Fruit fly (Drosophila melanogaster): ENCODE results near the gene Wnt4.

Wnt4 gene

dm6 chr2L:7326405-7326804 lies 49.4 kb upstream of the Wnt4 start (continued):
- no peak for TF ChIP-seq CG4328 (GFP tag; optimal IDR thresholded peaks at IDR 0.05)
- TF ChIP-seq dati (GFP tag; IDR thresholded peaks at IDR 0.05), result no peak
- TF ChIP-seq Rx (GFP tag; IDR thresholded peaks at IDR 0.05), result 0 out of 2 replicates have a peak, but pooled peaks have one; percentile 19
- no peak for TF ChIP-seq slp2 (GFP tag; optimal IDR thresholded peaks at IDR 0.05)
- no peak for TF ChIP-seq CG17612 (GFP tag; IDR thresholded peaks at IDR 0.05)
- TF ChIP-seq jumu (GFP tag; optimal IDR thresholded peaks at IDR 0.05), result no peak

- TF ChIP-seq Side (GFP tag; optimal IDR thresholded peaks at IDR 0.05), result no peak
- no peak for TF ChIP-seq Bgb (GFP tag; IDR thresholded peaks at IDR 0.05; ENCODE audit: partially characterized antibody)
- TF ChIP-seq nom (GFP tag; optimal IDR thresholded peaks at IDR 0.05), result peak; percentile 11
- TF ChIP-seq salm (tag; optimal IDR thresholded peaks at IDR 0.05), result no peak
- TF ChIP-seq Ets65A (GFP tag), result peak; percentile 2
- peak in 1 of 2 experiments; percentile 44 for TF ChIP-seq bsh (GFP tag; optimal IDR thresholded peaks at IDR 0.05)
- no peak for TF ChIP-seq Fer2 (tag; optimal IDR thresholded peaks at IDR 0.05)
Observed at dm6 chr2L:7323005-7323404, 46.0 kb upstream of the Wnt4 start.

- TF ChIP-seq tap (tag; optimal IDR thresholded peaks at IDR 0.05) (no peak), lab (GFP tag; optimal IDR thresholded peaks at IDR 0.05) (no peak), dmrt11E (tag; optimal IDR thresholded peaks at IDR 0.05) (peak; percentile 13), sens (GFP tag) (peak; percentile 20), corto (GFP tag; optimal IDR thresholded peaks at IDR 0.05) (peak; percentile 59), Dad (GFP tag; optimal IDR thresholded peaks at IDR 0.05) (no peak), CG9609 (GFP tag; optimal IDR thresholded peaks at IDR 0.05) (no peak), nom (GFP tag; optimal IDR thresholded peaks at IDR 0.05) (peak; percentile 36), lbe (GFP tag; optimal IDR thresholded peaks at IDR 0.05) (peak; percentile 53), zfh1 (GFP tag; IDR thresholded peaks at IDR 0.05) (0 out of 3 replicates have a peak, but pooled peaks have one; percentile 25), CG12071 (GFP tag; optimal IDR thresholded peaks at IDR 0.05) (no peak), wdn (GFP tag; IDR thresholded peaks at IDR 0.05) (no peak)
Observed at dm6 chr2L:7321110-7321509, 44.1 kb upstream of the Wnt4 start.

- TF ChIP-seq Nf-YA (GFP tag; IDR thresholded peaks at IDR 0.05), result no peak
- TF ChIP-seq crol (GFP tag; IDR thresholded peaks at IDR 0.05), result peak; percentile 48; the same call in 1 of the 2 replicates
- no peak for TF ChIP-seq CG8924 (tag; optimal IDR thresholded peaks at IDR 0.05)
- no peak for TF ChIP-seq Taf1 (GFP tag; IDR thresholded peaks at IDR 0.05)
- no peak for TF ChIP-seq zen2 (GFP tag; IDR thresholded peaks at IDR 0.05; ENCODE audit: partially characterized antibody)
- no peak for TF ChIP-seq CG4424 (GFP tag; optimal IDR thresholded peaks at IDR 0.05)
- TF ChIP-seq CG18476 (GFP tag; optimal IDR thresholded peaks at IDR 0.05), result no peak
- TF ChIP-seq lbe (GFP tag; optimal IDR thresholded peaks at IDR 0.05), result peak; percentile 84
- peak; percentile 4 for TF ChIP-seq zf30C (GFP tag; optimal IDR thresholded peaks at IDR 0.05)
- TF ChIP-seq Dfd (GFP tag; optimal IDR thresholded peaks at IDR 0.05), result no peak
- TF ChIP-seq ind (GFP tag; optimal IDR thresholded peaks at IDR 0.05), result no peak
- no peak for TF ChIP-seq danr (GFP tag; IDR thresholded peaks at IDR 0.05)
- no peak for TF ChIP-seq luna (GFP tag; optimal IDR thresholded peaks at IDR 0.05)
- no peak for TF ChIP-seq CG4707 (GFP tag; optimal IDR thresholded peaks at IDR 0.05)
- TF ChIP-seq corto (GFP tag; optimal IDR thresholded peaks at IDR 0.05), result peak; percentile 44
- no peak for TF ChIP-seq CG13775 (GFP tag; optimal IDR thresholded peaks at IDR 0.05)
- TF ChIP-seq nom (GFP tag; optimal IDR thresholded peaks at IDR 0.05), result peak; percentile 60
- TF ChIP-seq Stat92E (GFP tag; optimal IDR thresholded peaks at IDR 0.05), result no peak
- TF ChIP-seq D (optimal IDR thresholded peaks at IDR 0.05), result no peak
- TF ChIP-seq D (GFP tag; optimal IDR thresholded peaks at IDR 0.05), result no peak
- no peak for TF ChIP-seq lilli (GFP tag; optimal IDR thresholded peaks at IDR 0.05)
- no peak for TF ChIP-seq wek (GFP tag; optimal IDR thresholded peaks at IDR 0.05)
- TF ChIP-seq CG30020 (tag; optimal IDR thresholded peaks at IDR 0.05), result no peak
Observed at dm6 chr2L:7319914-7320313, 42.9 kb upstream of the Wnt4 start.

All from whole organism, embryonic.